Worm (Caenorhabditis elegans) whole organism, L4 larva: ENCODE data around the gene rha-2.

Source experiments
- F44E2.7 ChIP-seq: fragments of 200-800 bp; sonication (Bioruptor generic); IDR thresholded peaks from 2 replicates; pipeline ENCODE4 v2.1.2; 2022; ENCODE audit warnings: missing genetic modification characterization, missing compliant biosample characterization
- R02D3.7 ChIP-seq: fragments of 150-350 bp; sonication (generic microtip); optimal IDR thresholded peaks from 3 replicates; lab custom pipeline; 2014; ENCODE audit warnings: missing biosample characterization, missing genetic modification characterization
- Y5F2A.4 ChIP-seq: fragments of 200-800 bp; sonication (Bioruptor generic); optimal IDR thresholded peaks from 2 replicates; lab custom pipeline; 2018; ENCODE audit warnings: mild to moderate bottlenecking, missing genetic modification characterization, missing compliant biosample characterization
- ZK546.5 ChIP-seq, 2 experiments: sonication (generic microtip); optimal IDR thresholded peaks; 2 replicates each; lab custom pipeline; 2017; ENCODE audit warnings: missing biosample characterization in 2 of 2, missing genetic modification characterization in 2 of 2
- aly-2 ChIP-seq: sonication (generic microtip); optimal IDR thresholded peaks from 2 replicates; lab custom pipeline; 2018; ENCODE audit warnings: missing biosample characterization, missing genetic modification characterization
- ceh-20 ChIP-seq: fragments of 200-800 bp; sonication (Bioruptor generic); IDR thresholded peaks from 2 replicates; pipeline ENCODE4 v1.3.6; 2022; ENCODE audit warnings: missing genetic modification reagents, missing genetic modification characterization, missing compliant biosample characterization
- ceh-82 ChIP-seq: sonication (generic microtip); optimal IDR thresholded peaks from 2 replicates; lab custom pipeline; 2017; ENCODE audit warnings: missing biosample characterization, missing genetic modification characterization
- cey-2 ChIP-seq: sonication (generic microtip); optimal IDR thresholded peaks from 3 replicates; lab custom pipeline; 2017; ENCODE audit warnings: missing genetic modification characterization, mild to moderate bottlenecking, missing compliant biosample characterization, antibody characterized with exemption, borderline replicate concordance; ENCODE audit not compliant: insufficient read depth
- ctbp-1 ChIP-seq: fragments of 200-800 bp; sonication (Bioruptor generic); IDR thresholded peaks from 2 replicates; pipeline ENCODE4 v1.3.6; 2022; ENCODE audit warnings: missing genetic modification reagents, missing genetic modification characterization, missing compliant biosample characterization
- daf-8 ChIP-seq: fragments of 200-800 bp; sonication (Bioruptor generic); IDR thresholded peaks from 2 replicates; pipeline ENCODE4 v1.3.6; 2022; ENCODE audit warnings: missing genetic modification characterization, missing compliant biosample characterization
- dmd-9 ChIP-seq: fragments of 200-800 bp; sonication (Bioruptor generic); IDR thresholded peaks from 2 replicates; pipeline ENCODE4 v1.3.6; 2022; ENCODE audit warnings: missing genetic modification reagents, missing genetic modification characterization, missing compliant biosample characterization
- duxl-1 ChIP-seq: sonication (generic microtip); optimal IDR thresholded peaks from 2 replicates; lab custom pipeline; 2016; ENCODE audit warnings: mild to moderate bottlenecking, missing genetic modification characterization, moderate library complexity, missing compliant biosample characterization; ENCODE audit not compliant: poor library complexity
- dve-1 ChIP-seq: sonication (generic microtip); optimal IDR thresholded peaks from 2 replicates; lab custom pipeline; 2017; ENCODE audit warnings: antibody characterized with exemption, mild to moderate bottlenecking, missing genetic modification characterization, missing compliant biosample characterization; ENCODE audit not compliant: insufficient read depth
- egl-43 ChIP-seq: fragments of 200-800 bp; sonication (Bioruptor generic); IDR thresholded peaks from 2 replicates; pipeline ENCODE4 v1.3.6; 2022; ENCODE audit warnings: missing genetic modification reagents, missing genetic modification characterization, missing compliant biosample characterization
- fkh-10 ChIP-seq: fragments of 150-350 bp; optimal IDR thresholded peaks from 2 replicates; lab custom pipeline; 2014; ENCODE audit warnings: missing biosample characterization, missing genetic modification reagents, missing genetic modification characterization
- jun-1 ChIP-seq: fragments of 150-350 bp; optimal IDR thresholded peaks from 2 replicates; lab custom pipeline; 2014; ENCODE audit warnings: missing biosample characterization, missing genetic modification reagents, missing genetic modification characterization
- lin-13 ChIP-seq: fragments of 150-350 bp; optimal IDR thresholded peaks from 2 replicates; lab custom pipeline; 2014; ENCODE audit warnings: missing biosample characterization, missing genetic modification reagents, missing genetic modification characterization
- lin-15B ChIP-seq: fragments of 150-350 bp; sonication (generic microtip); optimal IDR thresholded peaks from 3 replicates; lab custom pipeline; 2014; ENCODE audit warnings: missing biosample characterization, missing genetic modification characterization
- nhr-102 ChIP-seq: sonication (generic microtip); optimal IDR thresholded peaks from 2 replicates; lab custom pipeline; 2016; ENCODE audit warnings: mild to moderate bottlenecking, missing genetic modification characterization, moderate library complexity, missing compliant biosample characterization
- nhr-111 ChIP-seq: fragments of 200-800 bp; sonication (Bioruptor generic); optimal IDR thresholded peaks from 2 replicates; lab custom pipeline; 2018; ENCODE audit warnings: mild to moderate bottlenecking, missing genetic modification characterization, missing compliant biosample characterization
- nhr-77 ChIP-seq: fragments of 150-350 bp; optimal IDR thresholded peaks from 2 replicates; lab custom pipeline; 2014; ENCODE audit warnings: missing biosample characterization, missing genetic modification characterization
- snpc-4 ChIP-seq: fragments of 150-350 bp; optimal IDR thresholded peaks from 2 replicates; lab custom pipeline; 2014; ENCODE audit warnings: missing biosample characterization, missing genetic modification characterization
- unc-62 ChIP-seq, 3 experiments: fragments of 150-350 bp in 1 of 3; sonication (generic microtip); optimal IDR thresholded peaks in 2 of 3; peaks in 1 of 3; 1 replicate in 1 of 3; 2 replicates in 2 of 3; lab custom pipeline; 2014 to 2017; ENCODE audit warnings: missing biosample characterization in 3 of 3, missing genetic modification characterization in 3 of 3, missing genetic modification reagents in 3 of 3, missing genotype in 1 of 3
- vab-7 ChIP-seq: fragments of 200-800 bp; sonication (Bioruptor generic); IDR thresholded peaks from 2 replicates; pipeline ENCODE4 v1.3.6; 2022; ENCODE audit warnings: missing genetic modification reagents, missing genetic modification characterization, missing compliant biosample characterization
- zfp-2 ChIP-seq: sonication (generic microtip); optimal IDR thresholded peaks from 2 replicates; lab custom pipeline; 2016; ENCODE audit warnings: mild to moderate bottlenecking, missing genetic modification characterization, missing compliant biosample characterization

Gene rha-2

ce11 chrIII:8564372-8564771, 50.0 kb downstream of the rha-2 start (continued):
- TF ChIP-seq R02D3.7 (tag; lab: Kevin White, UChicago) (no peak), vab-7 (GFP tag; lab: Robert Waterston, UW) (no peak), lin-13 (GFP tag; lab: Kevin White, UChicago) (no peak)
- TF ChIP-seq, all 104 proteins: peak for 0

- TF ChIP-seq vab-7 (GFP tag; lab: Robert Waterston, UW) (no peak), Y5F2A.4 (GFP tag; lab: Kevin White, UChicago) (no peak), ceh-20 (GFP tag; lab: Robert Waterston, UW) (no peak), ceh-82 (tag; lab: Kevin White, UChicago) (no peak), ctbp-1 (GFP tag; lab: Robert Waterston, UW) (no peak), duxl-1 (no peak), unc-62 (GFP tag; optimal IDR thresholded peaks at IDR 0.05 in 1 of 2; lab: Kevin White, UChicago) (no peak), unc-62 (tag; optimal IDR thresholded peaks at IDR 0.05; lab: Kevin White, UChicago) (no peak), cey-2 (tag; lab: Kevin White, UChicago) (no peak), zfp-2 (tag; lab: Kevin White, UChicago) (no peak), daf-8 (no peak), lin-13 (GFP tag; lab: Kevin White, UChicago) (no peak), lin-15B (tag; lab: Kevin White, UChicago) (no peak), F44E2.7 (GFP tag; lab: Robert Waterston, UW) (no peak), dve-1 (tag; lab: Kevin White, UChicago) (no peak), jun-1 (tag; lab: Kevin White, UChicago) (no peak), aly-2 (tag; lab: Kevin White, UChicago) (no peak), nhr-77 (no peak), ZK546.5 (tag; optimal IDR thresholded peaks at IDR 0.05; lab: Kevin White, UChicago) (no peak), nhr-111 (GFP tag; lab: Kevin White, UChicago) (no peak), nhr-102 (no peak)
Measured at ce11 chrIII:8560836-8561235, 53.5 kb downstream of the rha-2 start, which contains the start of gene acdh-6. Gene acdh-6 (plus strand): TSS chrIII:8561136.

ce11 chrIII:8560398-8560797, 54.0 kb downstream of the rha-2 start:
- TF ChIP-seq vab-7 (GFP tag; lab: Robert Waterston, UW) (no peak), fkh-10 (GFP tag; lab: Kevin White, UChicago) (no peak), dmd-9 (GFP tag; lab: Robert Waterston, UW) (no peak), ceh-82 (tag; lab: Kevin White, UChicago) (no peak), egl-43 (GFP tag; lab: Robert Waterston, UW) (no peak), snpc-4 (no peak)
- TF ChIP-seq, all 104 proteins: peak for 0
